Worm (Caenorhabditis elegans): ENCODE results near the gene nud-1.

The nud-1 gene

DNA sequence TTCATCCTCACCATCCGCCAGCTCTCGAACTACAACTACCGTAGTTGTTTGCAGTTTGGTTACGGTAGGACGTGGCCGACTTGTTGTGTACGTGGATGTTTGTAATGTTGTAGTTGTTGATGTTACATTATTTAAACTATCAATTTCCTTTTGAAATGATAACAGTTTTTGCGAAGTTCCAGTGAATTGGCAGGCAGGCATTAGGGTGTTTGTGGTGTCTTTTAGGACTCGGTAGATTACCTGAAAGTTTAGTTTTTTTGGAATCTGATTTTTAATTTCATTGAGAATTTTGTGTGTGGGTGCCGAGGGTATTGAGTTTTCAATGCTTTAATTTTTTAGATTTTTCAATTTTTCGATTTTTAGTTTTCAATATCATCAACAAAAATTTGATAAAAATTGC, 18.7 kb upstream of the nud-1 start, which contains the start of gene F53A2.11:
Gene F53A2.11, minus strand, starts transcription at position 101 of the 400 bp plus-strand sequence.
- TF ChIP-seq him-1 (tag; optimal IDR thresholded peaks at IDR 0.05) = no peak

DNA sequence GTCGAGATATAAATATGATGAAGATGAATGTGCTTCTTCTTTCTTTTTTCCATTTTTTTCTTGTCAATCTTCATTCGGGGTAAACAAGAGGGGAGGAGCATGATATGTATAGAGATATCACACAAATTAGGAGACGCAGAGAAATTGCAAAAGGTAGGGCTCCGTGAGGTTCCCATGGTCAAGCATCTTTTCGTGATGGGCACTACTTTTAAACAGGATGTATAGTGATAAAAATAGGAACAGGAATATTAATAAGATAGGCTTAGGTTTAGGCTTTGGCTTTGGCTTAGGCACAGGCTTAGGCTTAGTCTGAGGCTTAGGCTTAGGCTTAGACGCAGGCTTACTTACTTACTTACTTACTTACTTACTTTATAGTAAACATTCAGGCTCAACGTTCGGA, 16.6 kb upstream of the nud-1 start, which contains the start of gene F53A2.1:
Gene F53A2.1, minus strand, starts transcription at position 101 of the 400 bp plus-strand sequence.
- no peak for TF ChIP-seq him-1 (tag; optimal IDR thresholded peaks at IDR 0.05)
- no peak for TF ChIP-seq dao-5 (tag; optimal IDR thresholded peaks at IDR 0.05)
- TF ChIP-seq W03F9.2 (tag; optimal IDR thresholded peaks at IDR 0.05) = no peak

DNA sequence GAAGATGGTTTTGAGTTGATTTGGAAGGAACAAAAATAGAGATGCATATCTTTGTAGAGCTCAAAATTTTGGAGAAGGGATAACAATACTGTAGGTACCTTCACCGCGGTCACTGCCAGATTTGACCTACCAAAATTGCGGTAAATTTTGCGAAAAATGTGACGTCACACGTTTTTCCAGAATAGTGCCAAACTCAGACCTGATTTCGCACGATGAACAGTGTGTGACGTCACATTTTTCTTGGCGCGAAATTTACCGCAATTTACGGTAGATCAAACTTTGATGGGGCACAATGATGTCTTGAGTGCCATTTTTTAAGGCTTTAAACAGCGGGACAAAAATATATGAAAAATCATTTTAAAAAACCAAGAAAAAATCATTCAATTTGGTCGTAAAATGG, 12.4 kb upstream of the nud-1 start:
- TF ChIP-seq W03F9.2 (tag; optimal IDR thresholded peaks at IDR 0.05) = no peak
- TF ChIP-seq dao-5 (tag; optimal IDR thresholded peaks at IDR 0.05) = no peak
- TF ChIP-seq him-1 (tag; optimal IDR thresholded peaks at IDR 0.05) = no peak

DNA sequence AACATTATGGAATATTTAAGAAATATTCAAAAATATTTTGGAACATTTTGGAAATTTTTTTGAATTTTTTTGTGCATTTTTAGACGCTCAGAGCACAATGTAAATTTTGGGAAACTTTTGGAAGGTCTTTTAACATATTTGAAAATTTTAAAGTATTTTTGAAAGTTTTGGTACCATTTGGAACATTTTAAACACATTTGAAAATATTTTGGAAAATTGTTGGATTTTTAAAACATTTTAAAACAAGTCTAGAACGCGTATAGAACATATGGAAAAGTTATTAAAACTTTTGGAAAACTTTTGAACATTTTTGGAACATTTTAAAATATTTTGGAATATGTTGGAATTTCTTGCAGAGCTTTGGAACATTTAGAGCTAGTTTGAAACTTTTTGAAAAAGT, 7.6 kb upstream of the nud-1 start, which contains the start of gene sdz-20:
Gene sdz-20, plus strand, starts transcription at position 301 of the 400 bp plus-strand sequence.
- TF ChIP-seq W03F9.2 (tag; optimal IDR thresholded peaks at IDR 0.05) (no peak), him-1 (tag; optimal IDR thresholded peaks at IDR 0.05) (no peak), dao-5 (tag; optimal IDR thresholded peaks at IDR 0.05) (no peak)

DNA sequence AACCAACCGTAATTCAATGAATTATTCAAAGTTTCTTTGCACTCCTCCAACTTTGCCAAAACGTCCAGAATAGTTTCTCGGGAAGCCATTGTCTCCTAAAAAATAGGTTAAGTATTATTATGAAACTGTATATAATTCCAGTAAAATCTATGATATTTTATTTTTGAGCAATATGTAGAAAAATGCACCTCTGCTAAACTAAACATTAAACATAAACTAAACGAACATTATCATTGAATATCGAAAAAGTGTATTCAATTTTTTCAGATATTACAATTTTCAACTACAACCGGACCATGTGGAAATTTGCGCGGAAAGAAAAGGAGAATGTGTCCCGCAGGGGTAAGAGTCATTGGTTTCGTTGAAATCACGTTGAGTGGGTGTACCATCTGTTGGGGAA, 1.7 kb upstream of the nud-1 start, which contains the start of gene F53A2.3:
Gene F53A2.3, minus strand, starts transcription at position 101 of the 400 bp plus-strand sequence.
- TF ChIP-seq dao-5 (tag; optimal IDR thresholded peaks at IDR 0.05) (no peak), W03F9.2 (tag; optimal IDR thresholded peaks at IDR 0.05) (no peak), him-1 (tag; optimal IDR thresholded peaks at IDR 0.05) (no peak)

DNA sequence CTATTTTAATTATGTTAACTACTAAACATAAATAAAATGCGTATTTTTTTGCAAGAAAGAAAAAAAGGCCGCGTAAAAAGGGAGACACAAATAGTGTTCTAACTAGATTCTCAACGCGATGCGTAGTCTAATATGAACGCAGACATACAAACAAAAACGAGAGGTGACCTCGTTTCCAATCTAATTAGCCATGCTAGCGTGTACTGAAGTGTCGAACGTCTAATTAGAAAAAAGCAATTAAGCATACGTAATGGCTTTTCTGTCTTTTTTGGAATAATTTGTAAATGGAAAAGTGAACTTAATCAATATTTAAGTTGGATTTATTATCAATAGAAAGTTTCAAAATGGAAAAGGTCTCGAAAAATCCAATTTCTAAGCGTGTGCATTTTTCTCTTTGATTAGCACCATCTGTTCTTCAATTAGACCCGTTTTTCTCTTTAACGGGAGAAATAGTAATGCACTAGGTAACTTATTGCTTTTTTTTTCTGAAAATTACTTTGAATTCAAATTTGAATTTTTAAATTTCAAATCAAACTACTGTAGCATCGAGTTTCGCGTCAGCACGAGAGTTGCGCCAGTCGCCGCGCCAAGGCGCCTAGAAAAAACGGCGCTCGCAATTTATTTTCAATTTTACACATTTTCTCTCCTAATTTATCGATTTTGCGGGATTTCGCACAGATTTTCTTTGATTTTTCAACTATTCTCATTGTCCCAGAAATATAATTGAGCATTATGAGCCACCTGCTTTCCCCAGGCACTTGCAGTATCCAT, 638 bp upstream of the nud-1 start:
- TF ChIP-seq W03F9.2 (tag; optimal IDR thresholded peaks at IDR 0.05) (peak; percentile 25), dao-5 (tag; optimal IDR thresholded peaks at IDR 0.05) (no peak), him-1 (tag; optimal IDR thresholded peaks at IDR 0.05) (no peak)

DNA sequence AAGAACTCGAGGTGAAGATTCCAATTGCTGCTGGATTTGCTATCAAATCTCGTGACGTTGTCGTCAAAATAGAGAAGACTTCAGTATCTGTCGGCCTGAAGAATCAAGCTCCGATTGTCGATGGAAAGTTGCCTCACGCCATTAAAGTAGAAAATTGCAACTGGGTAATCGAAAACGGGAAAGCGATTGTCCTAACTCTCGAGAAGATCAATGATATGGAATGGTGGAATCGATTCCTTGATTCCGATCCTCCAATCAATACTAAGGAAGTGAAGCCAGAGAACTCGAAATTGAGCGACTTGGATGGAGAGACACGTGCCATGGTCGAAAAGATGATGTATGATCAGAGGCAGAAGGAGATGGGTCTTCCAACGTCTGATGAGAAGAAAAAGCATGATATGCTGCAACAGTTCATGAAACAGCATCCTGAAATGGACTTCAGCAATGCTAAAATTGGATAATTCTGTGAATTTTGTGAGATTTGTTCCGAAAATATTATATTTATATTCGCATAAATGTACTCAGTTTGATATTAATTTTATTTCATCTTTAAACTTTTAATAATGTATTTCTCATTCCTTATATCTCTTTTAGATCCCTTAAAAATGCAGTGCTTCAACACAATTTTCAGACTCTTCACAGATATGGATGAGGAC, 880 bp downstream of the nud-1 start, which contains the start of gene dro-1:
Gene dro-1, plus strand, starts transcription at position 606 of the 656 bp plus-strand sequence.
- TF ChIP-seq him-1 (tag; optimal IDR thresholded peaks at IDR 0.05) (no peak), W03F9.2 (tag; optimal IDR thresholded peaks at IDR 0.05) (no peak), dao-5 (tag; optimal IDR thresholded peaks at IDR 0.05) (no peak)

DNA sequence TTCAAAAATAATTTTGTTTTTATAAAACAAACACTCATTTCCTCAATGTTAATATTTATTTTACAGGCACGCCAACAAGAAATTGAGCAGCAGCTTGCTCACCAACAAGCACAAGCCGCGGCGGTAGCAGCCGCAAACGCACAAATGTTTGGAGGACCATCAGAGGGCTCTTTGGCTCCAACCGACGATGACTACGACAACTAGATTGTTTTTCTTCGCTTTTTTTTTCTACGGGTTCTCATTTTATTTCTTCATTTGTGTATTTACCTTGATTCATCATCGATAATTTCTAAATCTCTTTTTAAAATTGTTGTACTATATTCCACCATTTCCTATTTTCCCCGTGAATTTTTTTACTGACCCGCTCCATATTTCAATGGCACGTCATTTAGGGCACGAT, 1.8 kb downstream of the nud-1 start, which contains the start of gene ife-1:
Gene ife-1, plus strand, starts transcription at position 301 of the 400 bp plus-strand sequence.
- no peak for TF ChIP-seq W03F9.2 (tag; optimal IDR thresholded peaks at IDR 0.05)
- TF ChIP-seq dao-5 (tag; optimal IDR thresholded peaks at IDR 0.05) = no peak
- no peak for TF ChIP-seq him-1 (tag; optimal IDR thresholded peaks at IDR 0.05)

DNA sequence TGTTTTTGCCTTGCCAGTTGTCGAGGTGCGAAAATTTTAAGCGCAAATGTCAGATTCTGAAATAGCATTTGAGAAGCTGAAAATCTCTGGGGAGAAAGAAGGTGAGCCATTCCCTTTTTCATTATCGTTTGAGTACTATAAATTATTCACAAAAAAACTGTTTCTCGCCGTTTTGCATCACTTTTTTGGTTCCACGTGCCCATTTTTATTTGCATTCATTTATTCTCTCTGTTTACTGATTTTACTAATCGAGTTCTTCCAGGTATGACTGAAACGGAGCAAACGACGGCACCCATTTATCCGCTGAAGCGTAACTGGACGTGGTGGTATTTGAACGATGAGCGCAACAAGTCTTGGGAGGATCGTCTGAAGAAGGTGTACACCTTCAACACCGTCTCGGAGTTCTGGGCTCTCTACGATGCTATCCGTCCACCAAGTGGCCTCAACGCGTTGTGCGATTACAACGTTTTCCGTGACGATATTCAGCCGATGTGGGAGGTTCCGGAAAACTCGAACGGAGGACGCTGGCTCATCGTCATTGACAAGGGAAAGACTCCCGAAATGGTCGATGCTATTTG, 2.3 kb downstream of the nud-1 start:
- no peak for TF ChIP-seq dao-5 (tag; optimal IDR thresholded peaks at IDR 0.05)
- no peak for TF ChIP-seq him-1 (tag; optimal IDR thresholded peaks at IDR 0.05)
- TF ChIP-seq W03F9.2 (tag; optimal IDR thresholded peaks at IDR 0.05) = no peak

DNA sequence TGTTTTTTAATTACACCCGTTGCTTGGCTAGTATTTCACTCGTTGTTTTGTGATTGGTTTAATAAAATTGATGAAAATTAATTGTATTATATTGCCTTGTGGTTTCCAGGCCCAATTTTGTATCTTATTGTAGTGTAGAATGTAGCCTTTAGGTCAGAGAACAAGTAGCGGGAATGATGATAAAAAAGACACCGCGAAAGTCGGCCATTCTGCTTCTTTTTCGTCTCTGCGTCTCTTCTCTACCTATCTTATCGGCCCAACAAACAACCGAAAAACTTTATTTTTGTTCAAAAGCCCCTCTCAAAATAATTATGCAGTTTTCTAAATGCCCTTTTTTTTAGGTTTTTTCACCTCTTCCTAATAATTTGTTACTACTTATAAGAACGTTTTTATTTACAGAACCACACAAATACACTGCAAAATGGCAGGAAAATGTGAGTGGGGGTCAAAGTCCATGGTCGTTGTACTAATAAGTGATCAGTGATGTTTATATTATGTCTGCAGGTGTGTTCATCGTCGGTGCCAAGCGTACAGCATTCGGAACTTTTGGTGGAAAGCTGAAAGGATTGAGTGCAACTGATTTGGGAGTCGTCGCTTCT, 3.3 kb downstream of the nud-1 start, which contains the start of gene acaa-2:
Gene acaa-2, plus strand, starts transcription at position 400 of the 599 bp plus-strand sequence.
- TF ChIP-seq him-1 (tag; optimal IDR thresholded peaks at IDR 0.05) (no peak), W03F9.2 (tag; optimal IDR thresholded peaks at IDR 0.05) (peak; percentile 10), dao-5 (tag; optimal IDR thresholded peaks at IDR 0.05) (peak; percentile 27)

DNA sequence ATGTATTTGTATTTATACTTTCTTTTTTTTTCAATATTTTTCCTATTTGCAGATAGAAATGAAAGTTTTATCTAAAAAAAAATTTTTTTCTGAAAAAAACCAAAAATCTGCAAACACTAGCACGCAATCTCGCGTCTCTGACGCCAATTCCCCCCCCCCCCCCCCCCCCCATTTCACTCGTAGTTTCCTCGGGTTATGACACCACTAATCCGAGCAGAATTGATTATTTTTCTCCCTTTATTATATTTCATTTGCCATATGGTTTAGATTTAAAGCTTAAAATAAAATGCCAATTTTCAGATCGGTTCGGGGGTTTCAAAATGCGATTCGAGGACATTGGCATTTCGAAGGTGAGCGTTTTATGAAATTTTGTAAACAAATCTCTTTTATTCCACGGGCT, 5.5 kb downstream of the nud-1 start, which contains the start of gene mtm-6:
Gene mtm-6, plus strand, starts transcription at position 301 of the 400 bp plus-strand sequence.
- no peak for TF ChIP-seq W03F9.2 (tag; optimal IDR thresholded peaks at IDR 0.05)
- TF ChIP-seq dao-5 (tag; optimal IDR thresholded peaks at IDR 0.05) = no peak
- no peak for TF ChIP-seq him-1 (tag; optimal IDR thresholded peaks at IDR 0.05)

DNA sequence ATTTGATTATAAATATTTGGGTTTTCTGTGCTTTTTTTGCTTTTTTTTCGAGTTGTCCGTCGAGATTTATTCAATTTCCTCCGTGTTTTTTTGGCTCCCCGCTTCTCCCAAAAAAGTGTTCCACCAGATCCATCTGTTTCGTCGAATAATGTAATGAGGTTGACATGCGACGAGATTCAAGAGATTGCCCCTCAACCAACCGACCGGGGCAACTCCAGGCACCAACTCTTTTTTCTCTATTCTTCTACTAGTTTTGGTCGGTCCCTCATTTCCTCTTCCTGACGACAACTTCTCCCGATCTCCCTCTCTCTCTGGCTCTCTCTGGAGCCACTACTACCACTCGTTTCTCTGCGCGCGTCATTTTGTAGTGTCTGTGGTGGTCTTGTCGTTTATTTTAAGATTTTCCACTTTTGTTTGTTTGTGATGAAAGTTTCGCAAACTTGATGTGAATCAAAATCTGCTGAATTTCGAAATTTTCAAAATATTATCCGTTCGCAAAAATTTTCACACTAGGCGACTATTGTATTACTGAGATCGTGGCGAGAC, 6.5 kb downstream of the nud-1 start:
- TF ChIP-seq dao-5 (tag; optimal IDR thresholded peaks at IDR 0.05) = no peak
- no peak for TF ChIP-seq him-1 (tag; optimal IDR thresholded peaks at IDR 0.05)
- no peak for TF ChIP-seq W03F9.2 (tag; optimal IDR thresholded peaks at IDR 0.05)

DNA sequence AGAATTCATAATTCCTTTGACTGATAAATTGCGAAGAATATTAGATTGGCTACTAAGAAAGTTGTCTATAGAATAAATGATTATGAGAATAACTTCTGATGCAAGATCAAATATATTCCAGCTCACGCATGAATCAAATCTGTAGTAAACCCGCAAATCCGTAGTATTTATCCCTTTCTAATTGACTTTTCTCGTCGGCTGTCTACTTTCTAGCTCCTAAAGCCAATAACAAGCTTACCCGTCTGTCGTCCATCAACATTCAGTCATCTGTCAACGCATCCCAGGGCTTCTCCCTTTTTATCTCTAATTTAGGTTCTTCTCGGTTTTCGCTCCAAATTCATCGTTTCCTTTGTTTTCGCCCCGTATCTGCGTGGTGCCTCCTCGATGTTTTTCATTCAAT, 7.6 kb downstream of the nud-1 start:
- no peak for TF ChIP-seq W03F9.2 (tag; optimal IDR thresholded peaks at IDR 0.05)
- no peak for TF ChIP-seq him-1 (tag; optimal IDR thresholded peaks at IDR 0.05)
- TF ChIP-seq dao-5 (tag; optimal IDR thresholded peaks at IDR 0.05) = no peak
